Worm (Caenorhabditis elegans): ENCODE results near the gene srp-7.

DNA sequence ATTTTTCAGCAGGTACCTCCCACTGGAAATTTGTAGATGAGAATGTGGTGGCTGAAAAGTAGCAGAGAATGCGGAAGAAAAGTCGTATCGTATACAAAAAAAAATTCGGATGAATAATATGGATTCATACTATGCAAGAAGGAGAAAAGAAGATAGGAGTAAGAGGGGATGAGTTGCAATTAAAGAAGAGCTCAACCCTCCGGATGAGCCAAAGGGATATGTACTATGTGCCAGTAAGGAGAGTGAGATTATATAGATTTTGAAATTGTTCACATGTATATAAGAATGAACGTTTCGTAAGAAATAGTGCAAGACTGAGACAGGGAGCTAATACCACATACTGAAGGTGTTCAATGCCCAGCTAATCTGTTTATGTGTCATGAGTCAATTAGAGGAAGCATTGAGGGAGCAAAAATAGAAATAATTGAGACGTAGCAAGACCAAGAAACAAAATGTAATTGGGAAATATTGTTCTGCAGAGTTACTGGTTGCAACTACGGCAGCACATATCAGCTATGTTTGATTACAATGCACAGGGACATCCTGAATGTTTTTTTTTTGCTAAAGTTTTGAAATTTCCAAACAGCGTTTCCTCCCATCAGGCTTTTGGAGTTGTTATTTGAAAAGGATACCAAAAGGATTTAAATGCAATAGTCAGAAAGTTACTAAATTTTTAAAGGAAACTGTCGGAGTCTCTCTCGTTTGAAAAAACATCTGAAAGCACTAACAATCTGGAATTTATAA lies 10.5 kb upstream of the srp-7 start, which contains the start of gene F20D6.8:
- no peak for TF ChIP-seq cog-1 (tag; optimal IDR thresholded peaks at IDR 0.05)
- TF ChIP-seq med-1 (GFP tag; optimal IDR thresholded peaks at IDR 0.05; ENCODE audit: insufficient read depth): no peak
- no peak for TF ChIP-seq ref-1 (GFP tag; conservative IDR thresholded peaks at IDR 0.05)
- TF ChIP-seq klf-2 (GFP tag; conservative IDR thresholded peaks at IDR 0.05): no peak
- no peak for TF ChIP-seq ztf-29 (GFP tag; IDR thresholded peaks at IDR 0.05)
- TF ChIP-seq flt-1 (GFP tag; IDR thresholded peaks at IDR 0.05): no peak
- no peak for TF ChIP-seq tab-1 (GFP tag; IDR thresholded peaks at IDR 0.05)
